Fruit fly (Drosophila melanogaster): Measurements from ENCODE around the gene Ctr1A.

DNA sequence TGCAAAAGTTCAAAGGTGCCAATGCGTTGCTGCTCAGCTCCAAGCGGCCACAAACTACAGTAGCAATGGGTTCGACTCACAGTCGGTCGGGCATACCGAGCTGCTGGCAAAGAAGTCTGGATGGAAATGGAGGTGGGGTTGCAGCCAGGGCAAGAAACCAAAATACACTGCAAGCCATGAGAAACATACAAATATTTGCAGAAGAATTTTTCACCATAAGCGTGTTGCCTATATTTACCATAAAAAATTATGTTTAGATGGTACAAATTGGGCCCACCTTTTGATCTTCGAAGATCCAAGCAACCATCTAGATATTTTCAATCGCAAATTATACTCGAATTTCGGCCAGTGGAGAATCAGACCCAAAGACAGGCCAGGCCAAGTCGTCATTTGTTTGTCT is 14.6 kb upstream of the Ctr1A start:
- TF ChIP-seq Hr96 (GFP tag; optimal IDR thresholded peaks at IDR 0.05) (no peak), Clk (GFP tag; optimal IDR thresholded peaks at IDR 0.05) (no peak), CG14711 (tag; optimal IDR thresholded peaks at IDR 0.05) (no peak), bab1 (GFP tag; optimal IDR thresholded peaks at IDR 0.05) (no peak)

Measured in whole organism, adult.